Worm (Caenorhabditis elegans): ENCODE measurements around the gene F59B2.8.

F59B2.8 gene

DNA sequence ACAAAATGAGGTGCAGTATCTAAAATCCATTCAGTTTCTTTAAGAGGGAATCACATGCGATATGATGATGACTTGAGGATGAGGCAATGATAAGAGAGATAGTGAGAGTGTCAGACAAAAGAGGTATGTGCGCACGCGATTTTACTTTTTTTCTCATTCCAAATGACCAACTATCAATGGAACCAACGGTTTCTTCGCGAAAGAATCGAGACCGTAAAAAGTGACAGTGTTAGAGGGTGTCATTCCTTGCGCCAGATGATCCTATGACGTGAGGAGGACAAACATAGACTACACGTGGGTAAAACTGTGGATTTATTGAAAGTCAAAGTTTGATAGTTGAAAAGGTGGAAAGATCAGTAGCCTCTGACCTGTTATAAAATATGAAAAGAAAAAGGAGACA is 26.2 kb downstream of the F59B2.8 start:
- TF ChIP-seq nhr-48 (tag; optimal IDR thresholded peaks at IDR 0.05): peak; percentile 27
- no peak for TF ChIP-seq mxl-2 (GFP tag; conservative IDR thresholded peaks at IDR 0.05)
- TF ChIP-seq nhr-11 (tag; optimal IDR thresholded peaks at IDR 0.05): no peak
- peak; percentile 33 for TF ChIP-seq nhr-77 (tag; optimal IDR thresholded peaks at IDR 0.05)
- TF ChIP-seq R02D3.7 (tag; optimal IDR thresholded peaks at IDR 0.05): no peak
- no peak for TF ChIP-seq unc-130 (GFP tag; optimal IDR thresholded peaks at IDR 0.05)
- TF ChIP-seq hlh-11 (tag; optimal IDR thresholded peaks at IDR 0.05): peak; percentile 74
- peak; percentile 24 for TF ChIP-seq ama-1 (optimal IDR thresholded peaks at IDR 0.05)
- peak; percentile 6 for TF ChIP-seq nhr-10 (tag; optimal IDR thresholded peaks at IDR 0.05)
- peak; percentile 63 for TF ChIP-seq mxl-3 (GFP tag; optimal IDR thresholded peaks at IDR 0.05)
- no peak for TF ChIP-seq jun-1 (tag; optimal IDR thresholded peaks at IDR 0.05)
- 0 out of 2 replicates have a peak, but pooled peaks have one; percentile 25 for TF ChIP-seq dmd-8 (GFP tag; IDR thresholded peaks at IDR 0.05)
- TF ChIP-seq nhr-28 (tag; optimal IDR thresholded peaks at IDR 0.05): peak; percentile 80
- TF ChIP-seq tra-1 (GFP tag; IDR thresholded peaks at IDR 0.05): 0 out of 2 replicates have a peak, but pooled peaks have one; percentile 39
- no peak for TF ChIP-seq nhr-41 (GFP tag; IDR thresholded peaks at IDR 0.05)
- peak; percentile 62 for TF ChIP-seq dve-1 (tag; optimal IDR thresholded peaks at IDR 0.05; ENCODE audit: insufficient read depth)
- 0 out of 2 replicates have a peak, but pooled peaks have one; percentile 52 for TF ChIP-seq Y75B8A.6 (GFP tag; IDR thresholded peaks at IDR 0.05)
- peak; percentile 36 for TF ChIP-seq dmd-6 (GFP tag; IDR thresholded peaks at IDR 0.05)
- TF ChIP-seq mdl-1 (tag; optimal IDR thresholded peaks at IDR 0.05): peak; percentile 53 to 95
- no peak for TF ChIP-seq nhr-42 (GFP tag; IDR thresholded peaks at IDR 0.05)
- TF ChIP-seq lin-15B (tag; optimal IDR thresholded peaks at IDR 0.05): no peak
- peak; percentile 48 for TF ChIP-seq duxl-1 (tag; optimal IDR thresholded peaks at IDR 0.05; ENCODE audit: poor library complexity)
- peak; percentile 92 for TF ChIP-seq hlh-30 (tag; optimal IDR thresholded peaks at IDR 0.05; ENCODE audit: insufficient read depth)
- TF ChIP-seq ztf-7 (tag; optimal IDR thresholded peaks at IDR 0.05): peak; percentile 7

DNA sequence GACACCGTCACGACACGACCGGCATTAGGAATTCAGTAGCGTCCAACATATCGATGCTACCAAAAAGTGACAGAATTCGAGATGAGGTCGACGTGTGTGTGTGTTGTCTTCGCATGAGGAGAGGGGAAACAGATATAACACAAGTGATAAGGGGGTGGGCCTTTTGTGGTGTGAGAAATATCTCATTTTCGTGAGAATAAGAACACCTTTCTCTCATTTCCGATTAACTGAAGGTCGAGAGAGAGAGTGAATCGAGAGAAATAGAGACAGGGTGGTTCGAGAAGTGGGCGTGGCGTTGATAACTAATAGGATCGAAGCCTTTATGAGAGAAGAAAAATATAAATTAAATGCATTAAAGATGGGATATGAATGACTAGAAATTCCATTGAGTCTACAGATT is 26.9 kb downstream of the F59B2.8 start:
- TF ChIP-seq mxl-3 (GFP tag; optimal IDR thresholded peaks at IDR 0.05) (peak; percentile 6), hlh-30 (tag; optimal IDR thresholded peaks at IDR 0.05; ENCODE audit: insufficient read depth) (no peak), ctbp-1 (GFP tag; IDR thresholded peaks at IDR 0.05) (0 out of 2 replicates have a peak, but pooled peaks have one; percentile 11), nhr-25 (tag; optimal IDR thresholded peaks at IDR 0.05; ENCODE audit: borderline replicate concordance, insufficient read depth) (peak; percentile 41), nhr-28 (tag; optimal IDR thresholded peaks at IDR 0.05) (peak; percentile 19), unc-62 (GFP tag; optimal IDR thresholded peaks at IDR 0.05 in 1 of 2) (peak in 1 of 2 experiments; percentile 96), unc-62 (tag; optimal IDR thresholded peaks at IDR 0.05) (no peak), snpc-1.2 (GFP tag; IDR thresholded peaks at IDR 0.05) (no peak)

DNA sequence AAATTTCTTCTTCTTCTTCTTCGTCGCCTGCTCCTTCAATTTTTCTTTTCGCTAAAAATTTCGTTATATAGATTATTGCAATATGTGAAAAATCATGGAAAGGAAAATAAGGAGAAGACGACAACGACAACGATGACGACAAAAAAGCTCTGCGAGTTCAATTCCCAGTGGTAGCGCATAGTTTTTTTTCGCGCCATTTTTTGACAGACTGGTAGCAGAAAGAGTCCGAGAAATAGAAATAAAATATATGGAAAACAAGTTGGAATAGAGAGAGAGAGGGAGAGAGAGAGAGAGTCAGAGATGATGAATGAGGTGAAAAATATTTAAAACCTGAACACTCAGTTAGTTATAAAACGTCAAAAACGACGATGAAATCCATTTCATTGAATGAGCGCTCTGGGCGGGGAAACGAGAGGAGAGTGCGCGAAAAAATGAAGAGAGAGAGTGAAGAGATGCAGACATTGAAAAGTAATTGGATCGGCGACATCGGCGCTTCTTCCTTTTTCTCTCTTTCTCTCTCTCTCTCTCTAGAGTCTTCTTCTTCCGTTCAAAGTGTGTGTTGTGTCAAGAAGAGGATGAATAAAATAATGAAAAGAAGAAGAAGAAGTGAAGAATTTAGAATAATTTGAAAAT is 28.0 kb downstream of the F59B2.8 start, which contains the start of gene pde-2:
pde-2 (minus strand) TSS at position 51 of the 633 bp plus-strand sequence.
- no peak for TF ChIP-seq ztf-11 (tag; optimal IDR thresholded peaks at IDR 0.05)
- TF ChIP-seq mep-1 (tag; optimal IDR thresholded peaks at IDR 0.05): peak; percentile 62
- peak; percentile 52 for TF ChIP-seq rbr-2 (tag; optimal IDR thresholded peaks at IDR 0.05)
- no peak for TF ChIP-seq F44E2.7 (GFP tag; IDR thresholded peaks at IDR 0.05)
- no peak for TF ChIP-seq pqm-1 (tag; optimal IDR thresholded peaks at IDR 0.05)
- TF ChIP-seq F10B5.3 (tag; optimal IDR thresholded peaks at IDR 0.05): no peak
- no peak for TF ChIP-seq cey-2 (tag; optimal IDR thresholded peaks at IDR 0.05; ENCODE audit: borderline replicate concordance, insufficient read depth)
- TF ChIP-seq ces-1 (GFP tag; optimal IDR thresholded peaks at IDR 0.05): peak; percentile 51
- no peak for TF ChIP-seq unc-39 (tag; optimal IDR thresholded peaks at IDR 0.05)
- TF ChIP-seq hlh-11 (tag; optimal IDR thresholded peaks at IDR 0.05): peak; percentile 54
- no peak for TF ChIP-seq nhr-111 (GFP tag; optimal IDR thresholded peaks at IDR 0.05)
- TF ChIP-seq nhr-25 (tag; optimal IDR thresholded peaks at IDR 0.05; ENCODE audit: borderline replicate concordance, insufficient read depth): peak; percentile 30
- TF ChIP-seq mes-2 (tag; optimal IDR thresholded peaks at IDR 0.05; ENCODE audit: poor library complexity, severe bottlenecking): peak; percentile 41
- TF ChIP-seq nhr-41 (GFP tag; IDR thresholded peaks at IDR 0.05): no peak
- TF ChIP-seq nhr-28 (tag; optimal IDR thresholded peaks at IDR 0.05): peak; percentile 14
- no peak for TF ChIP-seq nhr-102 (tag; optimal IDR thresholded peaks at IDR 0.05)
- no peak for TF ChIP-seq lin-1 (GFP tag; IDR thresholded peaks at IDR 0.05)
- TF ChIP-seq snpc-4 (tag; optimal IDR thresholded peaks at IDR 0.05): no peak
- TF ChIP-seq daf-16 (GFP tag; optimal IDR thresholded peaks at IDR 0.05): no peak
- TF ChIP-seq daf-16 (tag; optimal IDR thresholded peaks at IDR 0.05): no peak
- TF ChIP-seq nhr-42 (GFP tag; IDR thresholded peaks at IDR 0.05): no peak
- no peak for TF ChIP-seq nhr-6 (tag; optimal IDR thresholded peaks at IDR 0.05)
- peak in 1 of 2 experiments; percentile 76 for TF ChIP-seq lsy-2 (tag; optimal IDR thresholded peaks at IDR 0.05)
